Fruit fly (Drosophila melanogaster) whole organism, wandering third instar larva: ENCODE measurements around the gene put.

Source experiments
- Abd-B ChIP-seq: fragments of >200 bp; optimal IDR thresholded peaks from 2 replicates; lab custom pipeline; 2017; ENCODE audit warnings: missing biosample characterization, missing genetic modification characterization
- CrebA ChIP-seq: fragments of 200-800 bp; sonication (Bioruptor generic); optimal IDR thresholded peaks from 2 replicates; lab custom pipeline; 2016; ENCODE audit warnings: missing biosample characterization, mild to moderate bottlenecking, missing genetic modification characterization, borderline replicate concordance
- Dif ChIP-seq: fragments of 200-275, 200-300 bp; sonication (Bioruptor generic); optimal IDR thresholded peaks from 2 replicates; lab custom pipeline; 2018; ENCODE audit warnings: missing biosample characterization, missing genetic modification characterization; ENCODE audit not compliant: partially characterized antibody
- GATAd ChIP-seq: sonication (Bioruptor generic); optimal IDR thresholded peaks from 2 replicates; lab custom pipeline; 2016; ENCODE audit warnings: missing biosample characterization, missing genetic modification characterization
- HLH106 ChIP-seq: fragments of 200-800 bp; optimal IDR thresholded peaks from 3 replicates; lab custom pipeline; 2019; ENCODE audit warnings: missing biosample characterization, mild to moderate bottlenecking, missing genetic modification characterization, moderate library complexity
- Hnf4 ChIP-seq: fragments of 200-800 bp; sonication (Bioruptor generic); optimal IDR thresholded peaks from 2 replicates; lab custom pipeline; 2016; ENCODE audit warnings: missing biosample characterization, mild to moderate bottlenecking, missing genetic modification characterization
- Hr78 ChIP-seq: fragments of >200 bp; optimal IDR thresholded peaks from 2 replicates; lab custom pipeline; 2017; ENCODE audit warnings: missing biosample characterization, missing genetic modification characterization
- Hr83 ChIP-seq: fragments of 200-300 bp; sonication (Bioruptor generic); optimal IDR thresholded peaks from 2 replicates; lab custom pipeline; 2016; ENCODE audit warnings: missing biosample characterization, mild to moderate bottlenecking, missing genetic modification characterization, moderate library complexity; ENCODE audit not compliant: poor library complexity, severe bottlenecking
- Jra ChIP-seq: sonication (Bioruptor generic); optimal IDR thresholded peaks from 2 replicates; lab custom pipeline; 2016; ENCODE audit warnings: missing biosample characterization, missing genetic modification characterization
- Mio ChIP-seq: sonication (Bioruptor generic); optimal IDR thresholded peaks from 2 replicates; lab custom pipeline; 2016; ENCODE audit warnings: missing biosample characterization, missing genetic modification characterization
- Myc ChIP-seq: fragments of >200 bp; optimal IDR thresholded peaks from 2 replicates; lab custom pipeline; 2017
- N ChIP-seq: fragments of >200 bp; optimal IDR thresholded peaks from 2 replicates; lab custom pipeline; 2018; ENCODE audit warnings: missing biosample characterization, missing external identifiers, missing genetic modification characterization
- Rel ChIP-seq, 2 experiments: fragments of 200-800 bp; sonication (Bioruptor generic) in 1 of 2; optimal IDR thresholded peaks; 2 replicates in 1 of 2; 3 replicates in 1 of 2; lab custom pipeline; 2016 to 2019; ENCODE audit warnings: mild to moderate bottlenecking in 2 of 2, missing biosample characterization in 2 of 2, missing genetic modification characterization in 2 of 2, moderate library complexity in 1 of 2
- Vsx2 ChIP-seq: fragments of 200-300, 225-300 bp; sonication (Bioruptor generic); optimal IDR thresholded peaks from 2 replicates; lab custom pipeline; 2018; ENCODE audit warnings: missing biosample characterization, missing genetic modification characterization; ENCODE audit not compliant: partially characterized antibody
- br ChIP-seq: fragments of 200-800 bp; sonication (Bioruptor generic); optimal IDR thresholded peaks from 2 replicates; lab custom pipeline; 2016; ENCODE audit warnings: missing biosample characterization, missing genetic modification characterization
- brk ChIP-seq: fragments of 200-800 bp; sonication (Bioruptor generic); optimal IDR thresholded peaks from 2 replicates; lab custom pipeline; 2016; ENCODE audit warnings: missing biosample characterization, mild to moderate bottlenecking, missing genetic modification characterization
- dl ChIP-seq, 2 experiments: fragments of 175-275, 200-275 bp in 1 of 2; fragments of 200-275 bp in 1 of 2; sonication (Bioruptor generic); optimal IDR thresholded peaks; lab custom pipeline; 2018; ENCODE audit warnings: mild to moderate bottlenecking in 2 of 2, missing biosample characterization in 2 of 2, missing genetic modification characterization in 2 of 2, moderate library complexity in 2 of 2; ENCODE audit not compliant: partially characterized antibody in 2 of 2, insufficient read depth in 1 of 2
- dmrt93B ChIP-seq: fragments of 200-800 bp; sonication (Bioruptor generic); optimal IDR thresholded peaks from 2 replicates; lab custom pipeline; 2018; ENCODE audit warnings: missing biosample characterization, mild to moderate bottlenecking, missing genetic modification characterization
- ey ChIP-seq: fragments of 200-800 bp; sonication (Bioruptor generic); optimal IDR thresholded peaks from 2 replicates; lab custom pipeline; 2016; ENCODE audit warnings: missing biosample characterization, missing genetic modification characterization
- foxo ChIP-seq, 2 experiments: fragments of 200-800 bp; sonication (Bioruptor generic); optimal IDR thresholded peaks; 2 replicates in 1 of 2; 3 replicates in 1 of 2; lab custom pipeline; 2016 to 2017; ENCODE audit warnings: missing biosample characterization in 2 of 2, missing genetic modification characterization in 2 of 2
- fru ChIP-seq: fragments of 200-800 bp; sonication (Bioruptor generic); optimal IDR thresholded peaks from 3 replicates; lab custom pipeline; 2016; ENCODE audit warnings: missing biosample characterization, mild to moderate bottlenecking, missing genetic modification characterization
- h ChIP-seq: fragments of 200-800 bp; sonication (Bioruptor generic); optimal IDR thresholded peaks from 3 replicates; lab custom pipeline; 2016; ENCODE audit warnings: missing biosample characterization, mild to moderate bottlenecking, missing genetic modification characterization
- jim ChIP-seq: fragments of 175-275, 200-325 bp; sonication (Bioruptor generic); optimal IDR thresholded peaks from 2 replicates; lab custom pipeline; 2016; ENCODE audit warnings: missing biosample characterization, mild to moderate bottlenecking, missing genetic modification characterization
- pan ChIP-seq: fragments of >200 bp; optimal IDR thresholded peaks from 2 replicates; lab custom pipeline; 2017
- psq ChIP-seq: fragments of 200-800 bp; sonication (Bioruptor generic); optimal IDR thresholded peaks from 3 replicates; lab custom pipeline; 2017; ENCODE audit warnings: missing biosample characterization, mild to moderate bottlenecking, missing genetic modification characterization, moderate library complexity
- rgr ChIP-seq: fragments of 200-800 bp; sonication (Bioruptor generic); optimal IDR thresholded peaks from 3 replicates; lab custom pipeline; 2016; ENCODE audit warnings: missing biosample characterization, mild to moderate bottlenecking, missing genetic modification characterization
- tai ChIP-seq: sonication (Bioruptor generic); optimal IDR thresholded peaks from 2 replicates; lab custom pipeline; 2016; ENCODE audit warnings: missing biosample characterization, missing genetic modification characterization
- usp ChIP-seq: fragments of >200 bp; optimal IDR thresholded peaks from 2 replicates; lab custom pipeline; 2017; ENCODE audit warnings: missing biosample characterization, missing genetic modification characterization

put gene

dm6 chr3R:14654976-14655896, 29.7 kb upstream of the put start (continued):
- TF ChIP-seq dmrt93B (GFP tag; lab: Kevin White, UChicago) (peak; percentile 85), N (GFP tag; lab: Kevin White, UChicago) (no peak), Jra (GFP tag; lab: Kevin White, UChicago) (peak; percentile 88), Hr78 (GFP tag; lab: Kevin White, UChicago) (no peak), rgr (GFP tag; lab: Kevin White, UChicago) (peak; percentile 96), dl (GFP tag; optimal IDR thresholded peaks at IDR 0.05; lab: Kevin White, UChicago; ENCODE audit: insufficient read depth in 1 of 2, partially characterized antibody in 2 of 2) (peak in 1 of 2 experiments; percentile 34), usp (GFP tag; lab: Kevin White, UChicago) (no peak), Hr83 (peak; percentile 71), Myc (no peak)

DNA sequence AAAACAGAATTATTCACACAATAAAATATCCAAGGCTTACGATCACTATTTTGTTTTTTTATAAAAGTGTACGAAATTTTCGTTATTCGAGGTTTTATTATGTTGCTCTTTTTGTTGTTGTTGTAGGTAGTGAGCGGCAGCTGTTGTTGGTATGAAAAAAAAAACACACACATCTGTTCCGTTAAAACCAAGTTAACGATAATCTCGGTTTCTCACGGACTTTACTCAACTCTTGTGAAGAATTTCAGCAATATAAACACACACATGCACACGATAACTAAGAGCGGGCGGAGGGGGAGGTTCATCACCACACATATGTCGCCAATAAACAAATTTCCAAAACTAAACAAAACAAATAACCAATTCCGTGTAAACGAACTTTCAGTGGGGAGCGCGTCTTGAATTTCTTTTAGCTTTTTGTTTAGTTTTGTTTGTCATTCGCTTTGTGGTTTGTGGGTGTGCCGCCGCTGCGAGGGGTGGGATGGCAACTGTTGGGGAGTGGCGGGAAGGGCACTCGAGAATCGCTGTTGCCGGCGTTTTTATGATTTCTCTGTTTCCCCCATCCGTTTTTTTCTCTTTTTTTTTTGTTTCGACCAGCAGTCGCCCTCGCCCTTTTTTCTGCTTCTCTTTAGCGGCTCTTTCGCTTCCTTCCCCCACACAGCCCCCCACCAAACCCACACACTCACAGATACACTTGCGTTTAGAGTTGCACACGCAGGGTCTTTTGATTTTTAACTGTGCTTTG, 28.9 kb upstream of the put start:
- no peak for TF ChIP-seq tai (GFP tag; lab: Kevin White, UChicago)
- no peak for TF ChIP-seq Hr78 (GFP tag; lab: Kevin White, UChicago)
- TF ChIP-seq CrebA, result no peak
- TF ChIP-seq Hr83, result no peak
- TF ChIP-seq Mio (GFP tag; lab: Kevin White, UChicago), result no peak
- TF ChIP-seq jim (GFP tag; lab: Kevin White, UChicago), result peak; percentile 68
- peak; percentile 98 for TF ChIP-seq psq
- peak; percentile 12 for TF ChIP-seq br (GFP tag; lab: Kevin White, UChicago)
- no peak for TF ChIP-seq Jra (GFP tag; lab: Kevin White, UChicago)

DNA sequence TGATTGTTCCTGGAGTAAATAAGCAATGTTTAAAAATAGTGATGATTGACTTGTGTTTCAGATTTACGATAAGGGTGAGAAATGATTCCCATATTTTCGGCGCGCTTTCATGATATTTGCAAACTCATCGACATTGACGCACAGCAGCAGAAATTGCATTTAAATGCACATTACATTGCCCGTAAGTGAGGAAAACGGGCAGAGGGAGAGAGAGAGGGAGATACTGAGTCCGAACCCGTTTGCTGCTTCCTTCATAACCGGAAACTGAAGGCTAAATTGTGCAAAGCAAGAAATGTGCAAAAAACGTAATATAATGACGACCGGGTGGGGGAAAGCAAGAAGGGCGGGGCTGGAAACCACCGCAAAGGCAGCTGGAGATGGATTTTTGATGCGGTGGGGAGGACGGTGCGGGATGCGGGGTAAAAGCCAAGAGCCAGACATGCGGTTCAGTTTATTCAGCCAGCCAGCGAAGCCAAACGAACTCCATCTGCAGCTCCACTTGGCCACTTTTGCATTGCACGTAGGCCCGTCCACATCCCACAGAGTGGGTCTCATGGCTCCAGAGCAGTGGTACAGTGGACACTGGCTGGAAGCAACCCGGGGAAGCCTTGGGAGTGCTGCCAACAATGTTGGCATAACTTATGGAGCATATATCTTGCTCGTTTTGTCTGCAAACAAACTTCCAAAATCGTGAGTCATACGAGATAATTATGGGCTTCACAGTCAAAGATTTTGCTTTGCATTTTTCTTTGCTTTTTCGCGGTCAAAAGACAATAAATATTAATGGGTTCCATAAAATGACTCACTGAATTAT, 27.7 kb upstream of the put start:
- peak in 1 of 2 experiments; percentile 16 for TF ChIP-seq foxo (GFP tag; optimal IDR thresholded peaks at IDR 0.05; lab: Kevin White, UChicago)
- TF ChIP-seq ey (GFP tag; lab: Kevin White, UChicago), result no peak
- TF ChIP-seq Hr78 (GFP tag; lab: Kevin White, UChicago), result no peak
- TF ChIP-seq GATAd (GFP tag; lab: Kevin White, UChicago), result no peak
- TF ChIP-seq Abd-B (GFP tag; lab: Kevin White, UChicago), result no peak
- TF ChIP-seq Rel (GFP tag; optimal IDR thresholded peaks at IDR 0.05; lab: Kevin White, UChicago), result no peak
- TF ChIP-seq Rel (tag; optimal IDR thresholded peaks at IDR 0.05; lab: Kevin White, UChicago), result peak; percentile 86
- peak; percentile 46 for TF ChIP-seq Hr83
- no peak for TF ChIP-seq pan (lab: Kevin White, UChicago)
- TF ChIP-seq Jra (GFP tag; lab: Kevin White, UChicago), result no peak
- peak; percentile 38 for TF ChIP-seq Vsx2
- TF ChIP-seq fru (GFP tag; lab: Kevin White, UChicago), result no peak
- peak; percentile 62 for TF ChIP-seq Dif (GFP tag; lab: Kevin White, UChicago)
- TF ChIP-seq psq, result peak; percentile 89
- no peak for TF ChIP-seq dl (GFP tag; optimal IDR thresholded peaks at IDR 0.05; lab: Kevin White, UChicago; ENCODE audit: insufficient read depth in 1 of 2, partially characterized antibody in 2 of 2)
- TF ChIP-seq rgr (GFP tag; lab: Kevin White, UChicago), result peak; percentile 36
- TF ChIP-seq HLH106, result peak; percentile 14
- peak; percentile 20 for TF ChIP-seq h (GFP tag; lab: Kevin White, UChicago)
- no peak for TF ChIP-seq brk
- no peak for TF ChIP-seq Hnf4 (GFP tag; lab: Kevin White, UChicago)

DNA sequence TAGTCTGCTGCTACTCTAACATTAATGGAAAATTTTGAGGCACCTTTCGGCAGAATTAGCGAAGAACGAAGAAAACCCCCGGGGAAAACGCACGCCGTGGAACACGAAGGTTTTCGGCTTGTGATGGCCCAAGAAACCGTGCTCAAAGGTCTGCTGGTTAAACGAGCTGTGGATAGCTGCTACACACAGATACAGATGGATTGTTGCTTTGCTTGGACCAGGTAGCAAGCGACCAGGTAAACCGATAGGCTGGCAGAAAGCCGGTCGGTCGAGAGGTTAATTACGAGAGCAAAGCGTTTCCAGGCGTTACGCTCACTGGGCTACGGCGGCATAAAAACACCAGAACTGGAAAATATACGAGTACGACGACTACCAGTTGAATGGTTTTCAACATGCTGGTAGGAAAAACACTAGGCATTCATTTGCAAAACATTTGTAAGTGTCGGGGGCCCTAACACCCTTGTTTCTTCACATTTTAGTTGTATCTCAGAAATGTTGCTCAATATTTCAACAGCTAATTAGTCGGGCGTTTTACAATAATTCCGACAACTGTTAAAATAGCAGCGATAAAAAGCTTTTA, 26.9 kb upstream of the put start:
- TF ChIP-seq tai (GFP tag; lab: Kevin White, UChicago) (no peak), psq (no peak)
- TF ChIP-seq, all 38 proteins: peak for 0
